Worm (Caenorhabditis elegans) whole organism, L2 larva: Measurements from ENCODE around the gene spe-6.

ENCODE experiments used
- F13H6.1 ChIP-seq: sonication (generic microtip); optimal IDR thresholded peaks from 2 replicates; lab custom pipeline; 2016; ENCODE audit warnings: missing genetic modification characterization, missing compliant biosample characterization
- alr-1 ChIP-seq: fragments of 150-350 bp; optimal IDR thresholded peaks from 2 replicates; lab custom pipeline; 2014; ENCODE audit warnings: missing biosample characterization, missing genetic modification characterization
- aly-2 ChIP-seq: fragments of 150-350 bp; optimal IDR thresholded peaks from 2 replicates; lab custom pipeline; 2014; ENCODE audit warnings: missing biosample characterization, missing genetic modification characterization
- dmd-4 ChIP-seq: sonication (generic microtip); optimal IDR thresholded peaks from 2 replicates; lab custom pipeline; 2017; ENCODE audit warnings: missing biosample characterization, missing genetic modification characterization
- nhr-11 ChIP-seq: fragments of 150-350 bp; optimal IDR thresholded peaks from 2 replicates; lab custom pipeline; 2014; ENCODE audit warnings: missing biosample characterization, missing genetic modification characterization
- nhr-12 ChIP-seq: fragments of 150-350 bp; optimal IDR thresholded peaks from 2 replicates; lab custom pipeline; 2014; ENCODE audit warnings: missing biosample characterization, missing genetic modification characterization
- snpc-4 ChIP-seq: fragments of 150-350 bp; optimal IDR thresholded peaks from 2 replicates; lab custom pipeline; 2014; ENCODE audit warnings: missing biosample characterization, missing genetic modification characterization
- unc-62 ChIP-seq: fragments of 150-350 bp; optimal IDR thresholded peaks from 2 replicates; lab custom pipeline; 2014; ENCODE audit warnings: missing biosample characterization, missing genetic modification reagents, missing genetic modification characterization
- zag-1 ChIP-seq: fragments of 150-350 bp; optimal IDR thresholded peaks from 2 replicates; lab custom pipeline; 2014; ENCODE audit warnings: missing biosample characterization, missing genetic modification characterization
- ztf-11 ChIP-seq: sonication (generic microtip); optimal IDR thresholded peaks from 2 replicates; lab custom pipeline; 2017; ENCODE audit warnings: missing biosample characterization, missing genetic modification characterization

ce11 chrIII:11505213-11505612 is at the start of gene spe-6, which contains the start of gene Y66D12A.21:
- TF ChIP-seq aly-2 (tag; lab: Kevin White, UChicago) (no peak), ztf-11 (tag; lab: Kevin White, UChicago) (no peak), nhr-12 (no peak), zag-1 (tag; lab: Kevin White, UChicago) (no peak), nhr-11 (no peak), unc-62 (GFP tag; lab: Kevin White, UChicago) (no peak), alr-1 (tag; lab: Kevin White, UChicago) (no peak), F13H6.1 (no peak), dmd-4 (tag; lab: Kevin White, UChicago) (no peak), snpc-4 (tag; lab: Kevin White, UChicago) (no peak)
